Fruit fly (Drosophila melanogaster) S2 (cell line): Measurements from ENCODE around the gene Pmi.

Experiments
- CG8478 ChIP-seq: fragments of >200 bp; optimal IDR thresholded peaks from 2 replicates; lab custom pipeline; 2018
- CTCF ChIP-seq, 2 experiments: fragments of >200 bp; optimal IDR thresholded peaks; 2 replicates each; lab custom pipeline; 2018

Gene Pmi

dm6 chr3L:5770113-5770798 lies 9.6 kb upstream of the Pmi start:
- TF ChIP-seq CG8478 (lab: Kevin White, UChicago) (no peak), CTCF (optimal IDR thresholded peaks at IDR 0.05; lab: Kevin White, UChicago) (no peak)

- no peak for TF ChIP-seq CG8478 (lab: Kevin White, UChicago)
- peak; percentile 38 to 61 for TF ChIP-seq CTCF (optimal IDR thresholded peaks at IDR 0.05; lab: Kevin White, UChicago)
Observed at dm6 chr3L:5770817-5771425, 8.9 kb upstream of the Pmi start.

- TF ChIP-seq CG8478 (lab: Kevin White, UChicago) (no peak), CTCF (optimal IDR thresholded peaks at IDR 0.05; lab: Kevin White, UChicago) (no peak)
Observed at dm6 chr3L:5774782-5775181, 5.1 kb upstream of the Pmi start.

- no peak for TF ChIP-seq CG8478 (lab: Kevin White, UChicago)
- TF ChIP-seq CTCF (optimal IDR thresholded peaks at IDR 0.05; lab: Kevin White, UChicago) = no peak
Observed at dm6 chr3L:5777114-5777513, 2.7 kb upstream of the Pmi start, which contains the start of gene vito. TSS of gene vito (minus strand) at chr3L:5777333.

- TF ChIP-seq CTCF (optimal IDR thresholded peaks at IDR 0.05; lab: Kevin White, UChicago) = no peak
- TF ChIP-seq CG8478 (lab: Kevin White, UChicago) = no peak
Observed at dm6 chr3L:5785237-5786062, 5.6 kb downstream of the Pmi start.

dm6 chr3L:5786604-5787003 lies 6.8 kb downstream of the Pmi start, which contains the start of gene Cralbp:
TSS of gene Cralbp (minus strand) at chr3L:5786718.
- TF ChIP-seq CTCF (optimal IDR thresholded peaks at IDR 0.05; lab: Kevin White, UChicago) (no peak), CG8478 (lab: Kevin White, UChicago) (no peak)

- TF ChIP-seq CTCF (optimal IDR thresholded peaks at IDR 0.05; lab: Kevin White, UChicago) = no peak
- TF ChIP-seq CG8478 (lab: Kevin White, UChicago) = no peak
Observed at dm6 chr3L:5787476-5787875, 7.6 kb downstream of the Pmi start.

- TF ChIP-seq CG8478 (lab: Kevin White, UChicago) (no peak), CTCF (optimal IDR thresholded peaks at IDR 0.05; lab: Kevin White, UChicago) (no peak)
Observed at dm6 chr3L:5788823-5789222, 9.0 kb downstream of the Pmi start.

- TF ChIP-seq CTCF (optimal IDR thresholded peaks at IDR 0.05; lab: Kevin White, UChicago) (no peak), CG8478 (lab: Kevin White, UChicago) (no peak)
Observed at dm6 chr3L:5789663-5790062, 9.8 kb downstream of the Pmi start.

dm6 chr3L:5793967-5794366 lies 14.1 kb downstream of the Pmi start, which contains the start of gene Bre1:
TSS of gene Bre1 (minus strand) at chr3L:5794192.
- TF ChIP-seq CG8478 (lab: Kevin White, UChicago) (no peak), CTCF (optimal IDR thresholded peaks at IDR 0.05; lab: Kevin White, UChicago) (peak in 1 of 2 experiments; percentile 16)

- TF ChIP-seq CTCF (optimal IDR thresholded peaks at IDR 0.05; lab: Kevin White, UChicago) (no peak), CG8478 (lab: Kevin White, UChicago) (no peak)
Observed at dm6 chr3L:5796493-5796998, 16.7 kb downstream of the Pmi start, which contains the start of gene Tektin-C. TSS of gene Tektin-C (minus strand) at chr3L:5796543.

dm6 chr3L:5797274-5797673 lies 17.4 kb downstream of the Pmi start:
- TF ChIP-seq CG8478 (lab: Kevin White, UChicago) (no peak), CTCF (optimal IDR thresholded peaks at IDR 0.05; lab: Kevin White, UChicago) (no peak)

dm6 chr3L:5802063-5802531 lies 22.2 kb downstream of the Pmi start:
- TF ChIP-seq CG8478 (lab: Kevin White, UChicago) (no peak), CTCF (optimal IDR thresholded peaks at IDR 0.05; lab: Kevin White, UChicago) (no peak)

dm6 chr3L:5802733-5803132 lies 22.9 kb downstream of the Pmi start, which contains the start of gene CG42272:
TSS of gene CG42272 (plus strand) at chr3L:5803033.
- no peak for TF ChIP-seq CTCF (optimal IDR thresholded peaks at IDR 0.05; lab: Kevin White, UChicago)
- TF ChIP-seq CG8478 (lab: Kevin White, UChicago) = no peak
